Worm (Caenorhabditis elegans): Measurements from ENCODE around the gene mdt-27.

DNA sequence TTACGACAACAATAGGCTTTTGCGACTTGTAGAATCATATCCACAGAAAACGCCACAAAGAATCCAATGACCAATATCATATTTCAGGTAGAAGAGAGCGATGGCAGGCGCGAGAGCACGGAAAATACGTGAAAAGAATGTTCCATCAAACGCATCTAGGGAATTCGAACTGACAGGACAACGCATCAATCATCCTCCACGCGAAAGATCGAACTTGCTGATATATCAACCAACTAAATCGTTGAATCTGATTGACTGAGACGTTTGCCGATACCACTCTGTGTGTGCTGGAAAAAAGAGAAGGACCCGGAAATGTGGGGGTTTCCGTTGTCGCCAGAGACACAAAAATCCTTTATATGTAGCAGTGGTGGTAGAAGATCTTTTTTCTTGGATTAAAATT lies 4.8 kb upstream of the mdt-27 start:
- TF ChIP-seq aly-1 (tag; optimal IDR thresholded peaks at IDR 0.05), result no peak
- no peak for TF ChIP-seq ama-1 (optimal IDR thresholded peaks at IDR 0.05)
- TF ChIP-seq ets-7 (tag; optimal IDR thresholded peaks at IDR 0.05), result no peak
- no peak for TF ChIP-seq tra-4 (tag; optimal IDR thresholded peaks at IDR 0.05)
